Worm (Caenorhabditis elegans): ENCODE results near the gene T25B9.3.

The T25B9.3 gene

DNA sequence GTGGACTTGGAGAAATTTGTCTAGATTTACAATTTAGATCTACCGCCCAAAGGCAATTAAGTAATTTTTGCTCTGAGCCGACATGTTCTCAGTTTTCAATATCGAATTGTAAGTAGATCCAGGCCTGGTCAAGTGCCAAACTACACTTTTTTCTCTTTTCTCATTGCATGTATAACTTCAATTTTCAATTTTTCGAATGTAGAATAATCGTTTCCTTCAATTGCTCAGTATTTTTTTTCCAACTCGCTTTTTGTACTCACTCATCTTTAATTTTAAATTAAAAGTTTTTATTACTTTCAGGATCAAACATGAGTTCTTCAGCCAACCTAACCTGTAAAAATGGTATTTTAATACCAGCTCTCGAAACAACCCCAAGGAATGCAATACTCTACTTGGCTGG lies 28.2 kb upstream of the T25B9.3 start, which contains the start of gene ncx-3:
Gene ncx-3, plus strand, starts transcription at position 301 of the 400 bp plus-strand sequence.
- TF ChIP-seq nhr-28 (tag; optimal IDR thresholded peaks at IDR 0.05) = no peak
- no peak for TF ChIP-seq ham-2 (GFP tag; optimal IDR thresholded peaks at IDR 0.05)
- TF ChIP-seq lsy-2 (tag; optimal IDR thresholded peaks at IDR 0.05) = no peak
- TF ChIP-seq mls-2 (tag; optimal IDR thresholded peaks at IDR 0.05) = no peak
- no peak for TF ChIP-seq flh-1 (GFP tag; optimal IDR thresholded peaks at IDR 0.05)
- TF ChIP-seq hlh-1 (tag; optimal IDR thresholded peaks at IDR 0.05) = no peak
- no peak for TF ChIP-seq cnd-1 (tag; optimal IDR thresholded peaks at IDR 0.05)
- TF ChIP-seq nhr-237 (tag; optimal IDR thresholded peaks at IDR 0.05) = no peak

DNA sequence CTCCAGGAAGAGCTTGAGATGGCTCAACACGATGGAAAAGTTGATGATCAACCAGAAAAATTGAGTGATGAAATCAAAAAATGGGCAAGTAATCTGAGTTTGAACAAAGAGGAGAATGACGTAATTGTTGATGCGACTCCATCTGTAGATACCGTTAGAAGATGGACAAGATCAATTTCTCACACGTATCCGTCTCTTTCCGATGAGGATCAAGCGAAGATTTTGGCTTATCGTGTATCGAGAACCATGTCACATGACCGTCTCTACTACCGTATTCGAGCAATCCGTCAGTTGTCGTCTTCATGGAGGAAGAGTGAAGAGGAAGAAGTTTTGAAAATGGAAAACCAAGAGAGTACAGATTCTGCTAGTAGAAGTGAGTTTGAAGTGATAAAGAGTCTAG lies 26.5 kb upstream of the T25B9.3 start:
- peak; percentile 83 for TF ChIP-seq elt-1 (tag; optimal IDR thresholded peaks at IDR 0.05; ENCODE audit: borderline replicate concordance, insufficient read depth)
- TF ChIP-seq lsy-2 (tag; optimal IDR thresholded peaks at IDR 0.05) = no peak

DNA sequence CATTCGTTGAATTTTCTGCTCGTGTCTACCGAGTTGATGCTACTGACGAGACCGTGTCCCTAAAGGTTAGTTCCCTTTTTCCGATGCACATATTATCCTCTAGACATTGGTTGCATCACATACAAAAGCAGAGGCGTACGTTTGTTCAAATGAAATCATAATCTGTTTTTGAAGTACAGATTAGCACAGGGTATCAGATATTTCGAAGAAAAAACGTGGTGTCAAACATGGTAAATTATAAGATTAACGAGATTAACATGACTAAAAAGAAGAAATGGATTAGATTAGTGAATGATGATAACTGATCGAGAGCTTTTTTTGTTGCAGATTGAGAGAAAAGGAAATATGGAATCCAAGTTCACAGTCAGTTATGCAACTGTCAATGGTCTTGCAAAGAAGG lies 25.7 kb upstream of the T25B9.3 start:
- no peak for TF ChIP-seq nhr-76 (tag; optimal IDR thresholded peaks at IDR 0.05)
- TF ChIP-seq mep-1 (tag; optimal IDR thresholded peaks at IDR 0.05) = no peak
- no peak for TF ChIP-seq mls-2 (tag; optimal IDR thresholded peaks at IDR 0.05)
- TF ChIP-seq nhr-12 (tag; optimal IDR thresholded peaks at IDR 0.05) = no peak
- no peak for TF ChIP-seq unc-120 (tag; optimal IDR thresholded peaks at IDR 0.05; ENCODE audit: poor library complexity, severe bottlenecking)
- TF ChIP-seq flh-1 (GFP tag; optimal IDR thresholded peaks at IDR 0.05) = no peak
- TF ChIP-seq lin-32 (GFP tag; optimal IDR thresholded peaks at IDR 0.05) = no peak
- TF ChIP-seq mab-5 (tag; optimal IDR thresholded peaks at IDR 0.05) = no peak

DNA sequence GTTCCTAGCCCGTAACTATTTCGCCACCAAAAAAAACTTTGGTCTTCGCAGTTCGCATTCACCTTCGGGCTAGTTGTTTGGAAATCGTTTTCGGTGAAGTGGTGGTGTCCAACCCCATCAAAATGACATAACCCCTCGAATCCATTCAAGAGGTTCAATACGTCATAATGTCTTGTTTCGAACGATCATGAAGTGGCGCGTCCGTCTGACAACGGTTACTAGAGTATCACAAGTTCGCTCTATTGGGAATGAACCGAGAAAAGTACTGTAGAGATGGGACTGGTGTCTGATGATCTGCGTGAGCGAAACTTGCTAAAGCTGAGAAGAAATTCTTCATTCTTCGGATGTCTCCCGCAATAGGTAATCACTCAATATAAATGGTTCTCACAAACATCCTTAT lies 16.8 kb upstream of the T25B9.3 start, which contains the start of gene ZC168.2:
Gene ZC168.2, plus strand, starts transcription at position 301 of the 400 bp plus-strand sequence.
- TF ChIP-seq elt-3 (tag; optimal IDR thresholded peaks at IDR 0.05) (no peak), lsy-2 (tag; optimal IDR thresholded peaks at IDR 0.05) (no peak), nhr-2 (tag; optimal IDR thresholded peaks at IDR 0.05) (peak; percentile 7), mab-5 (tag; optimal IDR thresholded peaks at IDR 0.05) (no peak), ztf-11 (tag; optimal IDR thresholded peaks at IDR 0.05) (no peak)

DNA sequence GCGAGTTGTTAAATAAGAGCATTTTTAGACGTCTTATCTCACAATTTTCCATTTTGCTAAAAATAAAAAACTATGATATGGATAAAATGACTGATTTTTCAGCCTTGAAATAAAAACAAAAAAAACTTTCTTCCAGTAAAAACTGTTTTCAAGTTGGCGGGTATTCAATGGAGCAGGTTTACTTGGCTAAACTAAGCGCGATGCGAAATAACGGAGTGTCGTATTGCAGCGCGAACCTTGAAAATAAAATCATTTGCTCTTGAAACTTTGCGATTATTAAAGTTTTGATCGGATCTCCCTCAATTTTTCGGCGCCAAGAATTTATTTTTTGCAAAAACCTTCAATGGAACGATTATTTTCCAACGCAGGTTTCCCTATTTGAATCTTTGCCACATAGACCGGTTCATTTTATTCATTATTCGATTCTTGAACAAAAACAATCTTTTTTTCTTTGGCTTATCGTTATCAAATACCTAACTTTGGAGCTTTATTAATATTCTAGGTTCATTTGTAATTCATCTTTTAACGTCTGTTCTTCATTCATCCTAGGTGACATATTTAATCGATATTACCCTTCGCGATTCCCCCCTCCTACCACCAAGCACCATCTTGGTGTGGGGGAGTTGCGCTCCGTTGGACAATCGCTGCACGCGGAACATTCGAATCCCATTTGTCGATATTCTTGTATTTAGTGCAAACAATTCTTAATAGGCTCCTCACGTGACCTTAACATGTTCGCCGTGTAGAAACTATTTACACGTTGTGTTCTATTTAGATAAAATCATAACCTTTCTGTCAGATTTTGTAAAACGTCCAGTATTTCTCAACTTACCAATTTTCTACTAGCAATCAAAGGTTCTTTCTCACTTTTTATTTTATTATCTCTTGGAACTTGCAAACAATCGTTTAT lies 9.8 kb upstream of the T25B9.3 start, which contains the start of the genes orc-5 and cyb-1:
Gene orc-5, minus strand, starts transcription at position 62 of the 910 bp plus-strand sequence.
Gene cyb-1, plus strand, starts transcription at position 690 of the 910 bp plus-strand sequence.
- TF ChIP-seq ztf-11 (tag; optimal IDR thresholded peaks at IDR 0.05) = no peak
- no peak for TF ChIP-seq lin-32 (GFP tag; optimal IDR thresholded peaks at IDR 0.05)
- no peak for TF ChIP-seq unc-120 (tag; optimal IDR thresholded peaks at IDR 0.05; ENCODE audit: poor library complexity, severe bottlenecking)
- no peak for TF ChIP-seq mls-2 (tag; optimal IDR thresholded peaks at IDR 0.05)
- no peak for TF ChIP-seq blmp-1 (tag; optimal IDR thresholded peaks at IDR 0.05)
- TF ChIP-seq drap-1 (GFP tag; optimal IDR thresholded peaks at IDR 0.05) = no peak
- no peak for TF ChIP-seq nhr-76 (tag; optimal IDR thresholded peaks at IDR 0.05)
- TF ChIP-seq hlh-1 (tag; optimal IDR thresholded peaks at IDR 0.05) = peak; percentile 39
- no peak for TF ChIP-seq cnd-1 (tag; optimal IDR thresholded peaks at IDR 0.05)
- TF ChIP-seq pha-4 (tag; optimal IDR thresholded peaks at IDR 0.05) = peak; percentile 54
- peak; percentile 71 for TF ChIP-seq mep-1 (tag; optimal IDR thresholded peaks at IDR 0.05)
- peak; percentile 47 for TF ChIP-seq lsy-2 (tag; optimal IDR thresholded peaks at IDR 0.05)
- no peak for TF ChIP-seq nhr-12 (tag; optimal IDR thresholded peaks at IDR 0.05)
- no peak for TF ChIP-seq zip-8 (tag; optimal IDR thresholded peaks at IDR 0.05)
- peak; percentile 57 for TF ChIP-seq nhr-237 (tag; optimal IDR thresholded peaks at IDR 0.05)
- TF ChIP-seq ham-2 (GFP tag; optimal IDR thresholded peaks at IDR 0.05) = no peak
- no peak for TF ChIP-seq M03D4.4 (tag; optimal IDR thresholded peaks at IDR 0.05)
- no peak for TF ChIP-seq nhr-2 (tag; optimal IDR thresholded peaks at IDR 0.05)
- TF ChIP-seq lin-13 (tag; optimal IDR thresholded peaks at IDR 0.05) = peak; percentile 40
- peak; percentile 7 for TF ChIP-seq ceh-83 (GFP tag; optimal IDR thresholded peaks at IDR 0.05)
- peak; percentile 42 for TF ChIP-seq sptf-1 (tag; optimal IDR thresholded peaks at IDR 0.05)
- no peak for TF ChIP-seq elt-1 (tag; optimal IDR thresholded peaks at IDR 0.05; ENCODE audit: borderline replicate concordance, insufficient read depth)
- TF ChIP-seq tbx-8 (GFP tag; optimal IDR thresholded peaks at IDR 0.05) = no peak
- TF ChIP-seq nhr-28 (tag; optimal IDR thresholded peaks at IDR 0.05) = no peak
- TF ChIP-seq ces-1 (GFP tag; optimal IDR thresholded peaks at IDR 0.05) = peak; percentile 55
- no peak for TF ChIP-seq bed-3 (GFP tag; optimal IDR thresholded peaks at IDR 0.05)
- TF ChIP-seq ceh-43 (GFP tag; optimal IDR thresholded peaks at IDR 0.05) = no peak
- no peak for TF ChIP-seq sem-2 (GFP tag; optimal IDR thresholded peaks at IDR 0.05)
- TF ChIP-seq ceh-39 (tag; optimal IDR thresholded peaks at IDR 0.05) = no peak
- no peak for TF ChIP-seq flh-1 (GFP tag; optimal IDR thresholded peaks at IDR 0.05)
- TF ChIP-seq unc-39 (tag; optimal IDR thresholded peaks at IDR 0.05) = no peak
- no peak for TF ChIP-seq snpc-4 (tag; optimal IDR thresholded peaks at IDR 0.05)
- no peak for TF ChIP-seq elt-3 (tag; optimal IDR thresholded peaks at IDR 0.05)
- TF ChIP-seq unc-62 (GFP tag; optimal IDR thresholded peaks at IDR 0.05) = no peak
- TF ChIP-seq mab-5 (tag; optimal IDR thresholded peaks at IDR 0.05) = peak; percentile 24

Measured in whole organism, mixed stage, embryonic.